Worm (Caenorhabditis elegans) whole organism, L3 larva: Measurements from ENCODE around the gene mec-9.

Experiments
- R02D3.7 ChIP-seq: fragments of 150-350 bp; optimal IDR thresholded peaks from 2 replicates; lab custom pipeline; 2014; ENCODE audit warnings: missing biosample characterization, missing genetic modification characterization
- ZK546.5 ChIP-seq: sonication (generic microtip); optimal IDR thresholded peaks from 2 replicates; lab custom pipeline; 2017; ENCODE audit warnings: missing biosample characterization, missing genetic modification characterization
- aly-2 ChIP-seq: fragments of 150-350 bp; optimal IDR thresholded peaks from 2 replicates; lab custom pipeline; 2014; ENCODE audit warnings: missing biosample characterization, missing genetic modification characterization
- ama-1 ChIP-seq: fragments of 150-350 bp; optimal IDR thresholded peaks from 2 replicates; lab custom pipeline; 2018
- ceh-16 ChIP-seq: sonication (generic microtip); optimal IDR thresholded peaks from 2 replicates; lab custom pipeline; 2017; ENCODE audit warnings: missing biosample characterization, missing genetic modification characterization
- ceh-82 ChIP-seq: fragments of 150-350 bp; optimal IDR thresholded peaks from 2 replicates; lab custom pipeline; 2014; ENCODE audit warnings: missing biosample characterization, missing genetic modification characterization
- daf-12 ChIP-seq: fragments of 150-350 bp; optimal IDR thresholded peaks from 2 replicates; lab custom pipeline; 2014; ENCODE audit warnings: missing biosample characterization, missing genetic modification reagents, missing genetic modification characterization
- egl-27 ChIP-seq: sonication (generic microtip); optimal IDR thresholded peaks from 4 replicates; lab custom pipeline; 2017; ENCODE audit warnings: missing biosample characterization, missing genetic modification reagents, missing genetic modification characterization
- egl-5 ChIP-seq: fragments of 150-350 bp; optimal IDR thresholded peaks from 2 replicates; lab custom pipeline; 2017; ENCODE audit warnings: missing biosample characterization, missing genetic modification reagents, missing genetic modification characterization, inconsistent platforms
- elt-2 ChIP-seq: sonication (generic microtip); optimal IDR thresholded peaks from 2 replicates; lab custom pipeline; 2016; ENCODE audit warnings: missing genetic modification reagents, mild to moderate bottlenecking, missing genetic modification characterization, missing compliant biosample characterization
- elt-3 ChIP-seq, 3 experiments: fragments of 150-350 bp in 1 of 3; sonication (generic microtip) in 2 of 3; optimal IDR thresholded peaks; 2 replicates in 2 of 3; 4 replicates in 1 of 3; lab custom pipeline; 2014 to 2017; ENCODE audit warnings: missing biosample characterization in 3 of 3, missing genetic modification characterization in 3 of 3
- fos-1 ChIP-seq: fragments of 150-350 bp; optimal IDR thresholded peaks from 2 replicates; lab custom pipeline; 2014; ENCODE audit warnings: missing biosample characterization, missing genetic modification characterization
- lin-39 ChIP-seq: fragments of 150-350 bp; optimal IDR thresholded peaks from 2 replicates; lab custom pipeline; 2018; ENCODE audit warnings: missing biosample characterization, missing genetic modification reagents, missing genetic modification characterization
- lsy-12 ChIP-seq: sonication (generic microtip); optimal IDR thresholded peaks from 2 replicates; lab custom pipeline; 2016; ENCODE audit warnings: mild to moderate bottlenecking, missing genetic modification characterization, missing compliant biosample characterization
- mml-1 ChIP-seq: fragments of 150-350 bp; sonication (generic microtip); optimal IDR thresholded peaks from 3 replicates; lab custom pipeline; 2014; ENCODE audit warnings: missing biosample characterization, missing genetic modification characterization
- nfya-1 ChIP-seq: sonication (generic microtip); optimal IDR thresholded peaks from 2 replicates; lab custom pipeline; 2017; ENCODE audit warnings: missing genetic modification characterization, mild to moderate bottlenecking, missing compliant biosample characterization, antibody characterized with exemption, moderate library complexity; ENCODE audit not compliant: insufficient read depth
- nhr-12 ChIP-seq: fragments of 150-350 bp; optimal IDR thresholded peaks from 2 replicates; lab custom pipeline; 2014; ENCODE audit warnings: missing biosample characterization, missing genetic modification characterization
- nhr-23 ChIP-seq: fragments of 150-350 bp; optimal IDR thresholded peaks from 2 replicates; lab custom pipeline; 2014; ENCODE audit warnings: missing biosample characterization, missing genetic modification reagents, missing genetic modification characterization
- nhr-237 ChIP-seq: fragments of 150-350 bp; optimal IDR thresholded peaks from 2 replicates; lab custom pipeline; 2014; ENCODE audit warnings: missing biosample characterization, missing genetic modification characterization
- nhr-25 ChIP-seq: sonication (generic microtip); optimal IDR thresholded peaks from 2 replicates; lab custom pipeline; 2017; ENCODE audit warnings: missing biosample characterization, missing genetic modification characterization
- nhr-28 ChIP-seq: fragments of 150-350 bp; optimal IDR thresholded peaks from 2 replicates; lab custom pipeline; 2014; ENCODE audit warnings: missing biosample characterization, missing genetic modification characterization
- nhr-43 ChIP-seq: sonication (generic microtip); optimal IDR thresholded peaks from 2 replicates; lab custom pipeline; 2016; ENCODE audit warnings: mild to moderate bottlenecking, missing genetic modification characterization, missing compliant biosample characterization; ENCODE audit not compliant: poor library complexity, severe bottlenecking
- nhr-67 ChIP-seq: fragments of 150-350 bp; optimal IDR thresholded peaks from 2 replicates; lab custom pipeline; 2014; ENCODE audit warnings: missing biosample characterization, missing genetic modification characterization
- nhr-77 ChIP-seq: fragments of 150-350 bp; optimal IDR thresholded peaks from 2 replicates; lab custom pipeline; 2014; ENCODE audit warnings: missing biosample characterization, missing genetic modification characterization
- pha-4 ChIP-seq: fragments of 150-350 bp; optimal IDR thresholded peaks from 2 replicates; lab custom pipeline; 2014; ENCODE audit warnings: missing biosample characterization, missing genetic modification reagents, missing genetic modification characterization
- pqm-1 ChIP-seq: fragments of 150-350 bp; optimal IDR thresholded peaks from 2 replicates; lab custom pipeline; 2017; ENCODE audit warnings: missing biosample characterization, missing genetic modification characterization, inconsistent platforms
- sea-2 ChIP-seq: fragments of 150-350 bp; sonication (generic microtip); optimal IDR thresholded peaks from 4 replicates; lab custom pipeline; 2014; ENCODE audit warnings: missing biosample characterization, missing genetic modification reagents, missing genetic modification characterization
- snpc-4 ChIP-seq: fragments of 150-350 bp; optimal IDR thresholded peaks from 2 replicates; lab custom pipeline; 2014; ENCODE audit warnings: missing biosample characterization, missing genetic modification characterization
- unc-62 ChIP-seq: fragments of 150-350 bp; sonication (generic microtip); optimal IDR thresholded peaks from 4 replicates; lab custom pipeline; 2014; ENCODE audit warnings: missing biosample characterization, missing genetic modification reagents, missing genetic modification characterization
- zag-1 ChIP-seq: fragments of 150-350 bp; optimal IDR thresholded peaks from 2 replicates; lab custom pipeline; 2014; ENCODE audit warnings: missing biosample characterization, missing genetic modification characterization
- ztf-11 ChIP-seq: fragments of 150-350 bp; optimal IDR thresholded peaks from 2 replicates; lab custom pipeline; 2014; ENCODE audit warnings: missing biosample characterization, missing genetic modification characterization
- ztf-4 ChIP-seq: fragments of 150-350 bp; optimal IDR thresholded peaks from 2 replicates; lab custom pipeline; 2014; ENCODE audit warnings: missing biosample characterization, missing genetic modification characterization

mec-9 gene

DNA sequence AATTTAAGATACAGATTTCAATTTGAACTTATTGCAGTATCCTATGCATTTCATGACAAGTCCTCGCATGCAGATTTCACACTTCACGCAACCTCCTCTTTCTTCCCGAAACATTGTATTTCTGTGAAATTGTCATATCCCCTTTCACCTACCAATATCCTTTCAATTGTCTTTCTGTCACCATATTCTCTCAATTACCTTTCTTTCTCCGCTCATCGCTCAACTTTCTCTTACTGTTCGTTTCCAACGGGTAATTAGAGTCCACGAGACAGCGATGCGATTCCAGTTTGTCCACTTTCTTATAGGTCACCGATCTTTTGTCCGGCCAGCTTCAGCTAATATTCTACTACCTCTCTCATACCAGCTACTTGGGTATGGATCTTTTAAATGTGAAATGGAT is 37.5 kb upstream of the mec-9 start, which contains the start of gene mam-5:
Gene mam-5, plus strand, starts transcription at position 304 of the 400 bp plus-strand sequence.
- TF ChIP-seq egl-5 (tag; lab: Kevin White, UChicago) (no peak), nhr-77 (tag; lab: Kevin White, UChicago) (no peak), lin-39 (no peak), nhr-67 (tag; lab: Kevin White, UChicago) (no peak), aly-2 (tag; lab: Kevin White, UChicago) (no peak), elt-3 (tag; optimal IDR thresholded peaks at IDR 0.05; lab: Kevin White, UChicago) (no peak), ZK546.5 (tag; lab: Kevin White, UChicago) (no peak), nhr-237 (tag; lab: Kevin White, UChicago) (no peak), unc-62 (GFP tag; lab: Kevin White, UChicago) (no peak), daf-12 (tag; lab: Kevin White, UChicago) (no peak), ztf-11 (tag; lab: Kevin White, UChicago) (no peak), ama-1 (lab: Kevin White, UChicago) (no peak), nhr-28 (tag; lab: Kevin White, UChicago) (no peak), ztf-4 (tag; lab: Kevin White, UChicago) (no peak), sea-2 (GFP tag; lab: Kevin White, UChicago) (no peak), zag-1 (tag; lab: Kevin White, UChicago) (no peak), nfya-1 (tag; lab: Kevin White, UChicago) (no peak), nhr-25 (no peak)
- TF ChIP-seq, all 47 proteins: peak for 0

DNA sequence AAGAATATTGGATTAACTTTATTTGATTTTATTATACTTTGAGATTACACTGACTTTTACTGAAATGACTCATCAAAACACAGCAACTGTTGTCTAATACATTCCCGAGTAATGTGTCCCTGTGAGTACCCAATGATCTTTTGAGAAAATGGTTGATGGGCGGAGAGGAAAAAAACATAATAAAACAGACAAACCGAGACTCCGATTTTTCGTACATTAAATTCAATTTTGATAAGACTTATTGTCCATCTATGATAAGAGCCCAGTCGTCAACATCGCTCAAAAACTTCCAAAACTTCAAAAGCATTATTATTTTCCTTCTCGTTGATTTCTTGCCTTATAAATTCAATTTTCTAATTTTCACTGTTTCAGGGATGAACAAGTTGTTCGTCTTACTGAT is 35.9 kb upstream of the mec-9 start, which contains the start of gene ttr-46:
Gene ttr-46, plus strand, starts transcription at position 373 of the 400 bp plus-strand sequence.
- peak; percentile 68 for TF ChIP-seq elt-2
- TF ChIP-seq pqm-1 (tag; lab: Kevin White, UChicago): peak; percentile 65
- TF ChIP-seq ceh-16: no peak

DNA sequence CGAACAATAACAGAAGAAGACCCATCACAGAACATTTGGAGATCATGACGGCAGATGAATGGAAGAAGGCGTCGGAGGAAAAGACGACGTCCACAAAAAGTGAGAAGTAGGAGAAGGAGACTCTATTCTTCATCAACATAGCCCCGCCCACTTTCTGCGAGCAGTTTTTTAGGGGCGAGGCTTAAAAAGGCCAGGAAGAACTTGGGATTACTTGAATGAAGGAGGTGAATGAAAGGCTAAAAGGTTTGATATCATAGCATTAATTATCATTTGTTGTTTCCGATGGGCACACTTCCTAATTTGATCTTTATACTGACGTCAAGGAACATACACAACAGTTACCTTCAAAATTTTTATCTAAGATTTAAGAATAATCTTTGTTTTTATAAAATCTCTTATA is 33.9 kb upstream of the mec-9 start, which contains the start of gene nlp-58:
Gene nlp-58, minus strand, starts transcription at position 101 of the 400 bp plus-strand sequence.
- TF ChIP-seq nhr-23 (tag; lab: Kevin White, UChicago) (no peak), lsy-12 (tag; lab: Kevin White, UChicago) (no peak), nhr-43 (tag; lab: Kevin White, UChicago) (no peak), elt-3 (tag; optimal IDR thresholded peaks at IDR 0.05; lab: Kevin White, UChicago) (no peak), nhr-28 (tag; lab: Kevin White, UChicago) (no peak), nfya-1 (tag; lab: Kevin White, UChicago) (no peak)
- TF ChIP-seq, all 47 proteins: peak for 0

DNA sequence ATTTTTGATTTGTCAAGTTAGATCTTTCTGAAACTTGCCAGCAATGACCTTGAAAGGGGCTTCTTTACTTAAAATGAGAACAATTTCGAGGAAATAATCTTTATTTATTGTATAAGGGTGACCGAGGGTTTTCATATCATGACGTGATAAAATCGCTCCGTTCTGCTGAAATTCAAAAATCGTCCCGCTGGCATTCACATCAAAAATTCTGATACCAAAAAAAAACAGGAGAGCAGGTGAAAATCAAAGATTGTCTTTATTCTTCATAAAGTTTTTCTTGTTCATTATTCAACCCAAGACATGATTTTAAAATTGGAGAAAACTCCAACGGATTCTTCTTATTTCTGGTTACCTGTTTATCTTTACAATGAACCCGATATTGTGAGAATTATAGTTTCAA is 29.2 kb upstream of the mec-9 start, which contains the start of gene sre-28:
Gene sre-28, plus strand, starts transcription at position 301 of the 400 bp plus-strand sequence.
- TF ChIP-seq ZK546.5 (tag; lab: Kevin White, UChicago) (no peak), nhr-12 (tag; lab: Kevin White, UChicago) (no peak)

DNA sequence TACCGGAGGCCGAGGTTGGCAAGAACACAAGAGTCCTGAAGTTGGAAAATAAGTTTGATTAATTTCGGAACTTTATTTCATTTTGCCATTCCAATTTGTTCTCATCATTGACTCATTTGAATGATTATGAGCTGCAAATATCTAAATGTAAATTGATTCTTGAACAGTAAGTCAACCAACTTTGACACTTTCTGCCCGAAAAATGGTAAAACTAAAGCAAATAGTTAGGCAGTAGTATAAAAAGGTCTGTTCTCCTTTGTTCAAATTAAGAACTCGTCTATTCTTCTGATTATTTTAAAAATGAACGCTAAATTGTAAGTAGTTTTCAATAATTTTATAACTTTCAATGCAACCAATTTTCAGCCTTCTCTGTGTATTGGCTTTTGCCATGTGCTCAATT is 28.1 kb upstream of the mec-9 start, which contains the start of gene fipr-12:
Gene fipr-12, plus strand, starts transcription at position 301 of the 400 bp plus-strand sequence.
- TF ChIP-seq ceh-16: no peak
- no peak for TF ChIP-seq egl-5 (tag; lab: Kevin White, UChicago)
- TF ChIP-seq unc-62 (GFP tag; lab: Kevin White, UChicago): no peak
- TF ChIP-seq ama-1 (lab: Kevin White, UChicago): no peak
- TF ChIP-seq pha-4 (tag; lab: Kevin White, UChicago): no peak
- TF ChIP-seq snpc-4 (tag; lab: Kevin White, UChicago): no peak
- no peak for TF ChIP-seq nhr-23 (tag; lab: Kevin White, UChicago)
- TF ChIP-seq fos-1 (tag; lab: Kevin White, UChicago): no peak
- TF ChIP-seq ztf-4 (tag; lab: Kevin White, UChicago): no peak
- no peak for TF ChIP-seq lin-39
- no peak for TF ChIP-seq nfya-1 (tag; lab: Kevin White, UChicago)
- no peak for TF ChIP-seq R02D3.7 (tag; lab: Kevin White, UChicago)
- no peak for TF ChIP-seq ceh-82 (tag; lab: Kevin White, UChicago)
- no peak for TF ChIP-seq mml-1 (tag; lab: Kevin White, UChicago)
- no peak for TF ChIP-seq egl-27 (tag; lab: Kevin White, UChicago)
- TF ChIP-seq aly-2 (tag; lab: Kevin White, UChicago): no peak
- TF ChIP-seq lsy-12 (tag; lab: Kevin White, UChicago): no peak
- no peak for TF ChIP-seq ztf-11 (tag; lab: Kevin White, UChicago)
- TF ChIP-seq nhr-237 (tag; lab: Kevin White, UChicago): no peak
